Worm (Caenorhabditis elegans) whole organism, early embryonic: ENCODE results near the gene Y22D7AL.15.

Source experiments
- B0310.2 ChIP-seq: sonication (generic microtip); optimal IDR thresholded peaks from 2 replicates; lab custom pipeline; 2016; ENCODE audit warnings: mild to moderate bottlenecking, missing genetic modification characterization, missing compliant biosample characterization
- ama-1 ChIP-seq: fragments of 150-350 bp; optimal IDR thresholded peaks from 2 replicates; lab custom pipeline; 2014
- ceh-36 ChIP-seq: sonication (generic microtip); optimal IDR thresholded peaks from 2 replicates; lab custom pipeline; 2016; ENCODE audit warnings: missing genetic modification characterization, inconsistent platforms, missing compliant biosample characterization
- flt-1 ChIP-seq: fragments of 200-800 bp; sonication (Bioruptor generic); IDR thresholded peaks from 2 replicates; pipeline ENCODE4 v1.3.6; 2022; ENCODE audit warnings: missing genetic modification characterization, missing compliant biosample characterization
- hmbx-1 ChIP-seq: sonication (generic microtip); optimal IDR thresholded peaks from 2 replicates; lab custom pipeline; 2016; ENCODE audit warnings: mild to moderate bottlenecking, missing genetic modification characterization, missing compliant biosample characterization
- hmg-4 ChIP-seq: fragments of 200-800 bp; sonication (Bioruptor generic); optimal IDR thresholded peaks from 2 replicates; lab custom pipeline; 2018; ENCODE audit warnings: mild to moderate bottlenecking, missing genetic modification characterization, missing compliant biosample characterization
- scrt-1 ChIP-seq: fragments of 200-800 bp; sonication (Bioruptor generic); IDR thresholded peaks from 2 replicates; pipeline ENCODE4 v1.3.6; 2022; ENCODE audit warnings: missing genetic modification characterization, missing compliant biosample characterization
- tbx-11 ChIP-seq: fragments of 200-800 bp; sonication (Bioruptor generic); IDR thresholded peaks from 2 replicates; pipeline ENCODE4 v1.3.6; 2022; ENCODE audit warnings: missing genetic modification characterization, missing compliant biosample characterization
- tra-4 ChIP-seq: sonication (generic microtip); optimal IDR thresholded peaks from 2 replicates; lab custom pipeline; 2017; ENCODE audit warnings: missing genetic modification characterization, missing compliant biosample characterization

DNA sequence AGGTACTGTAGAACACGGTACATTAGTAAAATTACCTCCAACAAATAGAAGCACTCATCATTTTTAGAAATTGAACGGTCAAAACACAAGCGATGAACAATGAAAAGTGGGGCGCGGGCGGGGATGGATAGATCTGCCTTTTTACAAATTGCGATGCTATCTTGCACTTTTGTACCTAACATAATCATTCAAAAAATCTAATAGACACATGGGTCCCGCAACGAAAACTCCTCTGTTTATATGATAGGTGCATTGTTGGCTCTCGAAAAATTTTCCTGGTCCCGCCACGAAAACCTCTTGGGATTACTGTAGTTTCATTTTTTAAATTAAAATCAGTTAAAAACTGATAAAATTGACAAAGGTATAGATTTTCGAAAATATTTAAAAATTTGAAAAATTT is 25.4 kb downstream of the Y22D7AL.15 start, which contains the start of gene Y22D7AL.11:
- no peak for TF ChIP-seq scrt-1
- no peak for TF ChIP-seq tra-4 (tag; lab: Kevin White, UChicago)
- TF ChIP-seq tbx-11 (GFP tag; lab: Robert Waterston, UW) = no peak
- no peak for TF ChIP-seq B0310.2 (tag; lab: Kevin White, UChicago)
- TF ChIP-seq hmbx-1 (tag; lab: Kevin White, UChicago) = no peak
- TF ChIP-seq ama-1 (lab: Kevin White, UChicago) = no peak
- TF ChIP-seq ceh-36 = no peak
- no peak for TF ChIP-seq flt-1 (GFP tag; lab: Robert Waterston, UW)
- TF ChIP-seq hmg-4 (GFP tag; lab: Kevin White, UChicago) = no peak
